Worm (Caenorhabditis elegans): ENCODE results near the gene clp-4.
A peak's percentile ranks its signal among the peaks of the same experiment; 100 is the strongest.

The clp-4 gene

DNA sequence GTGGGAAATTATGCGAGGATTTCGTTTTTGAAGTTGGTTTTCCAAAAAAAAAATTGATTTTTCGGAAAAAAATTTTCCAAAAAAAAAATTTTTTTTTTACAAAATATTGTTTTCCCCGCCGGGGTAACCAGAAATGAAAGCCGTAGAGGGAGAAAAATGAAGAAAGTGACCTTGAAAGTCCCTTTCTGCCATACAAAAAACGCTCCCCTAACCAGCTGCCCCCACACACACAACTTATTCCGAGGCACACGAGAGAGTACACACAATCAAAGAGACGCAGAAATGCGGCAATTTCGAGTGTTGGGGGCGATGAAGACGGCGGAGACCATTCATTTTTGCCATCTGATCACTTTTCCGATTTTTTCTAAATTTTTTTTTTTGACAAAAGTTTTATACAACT lies 35.8 kb upstream of the clp-4 start:
- no peak for TF ChIP-seq alr-1 (tag; optimal IDR thresholded peaks at IDR 0.05; ENCODE audit: borderline replicate concordance)
- TF ChIP-seq lin-13 (GFP tag; optimal IDR thresholded peaks at IDR 0.05) = peak; percentile 40
- peak in 1 of 6 experiments; percentile 64 for TF ChIP-seq elt-3 (tag; optimal IDR thresholded peaks at IDR 0.05)
- TF ChIP-seq mab-9 (GFP tag; IDR thresholded peaks at IDR 0.05) = no peak
- peak in 1 of 2 experiments; percentile 38 for TF ChIP-seq efl-1 (optimal IDR thresholded peaks at IDR 0.05)
- TF ChIP-seq efl-1 (GFP tag; optimal IDR thresholded peaks at IDR 0.05 in 1 of 2) = peak; percentile 11 to 91
- no peak for TF ChIP-seq nhr-11 (tag; optimal IDR thresholded peaks at IDR 0.05)
- no peak for TF ChIP-seq nhr-19 (GFP tag; conservative IDR thresholded peaks at IDR 0.05)
- no peak for TF ChIP-seq nhr-84 (tag; optimal IDR thresholded peaks at IDR 0.05)
- peak; percentile 45 for TF ChIP-seq snu-23 (GFP tag; optimal IDR thresholded peaks at IDR 0.05)
- TF ChIP-seq nhr-77 (tag; optimal IDR thresholded peaks at IDR 0.05) = no peak
- TF ChIP-seq ama-1 (optimal IDR thresholded peaks at IDR 0.05) = no peak
- TF ChIP-seq skn-1 (tag; optimal IDR thresholded peaks at IDR 0.05) = peak; percentile 40
- TF ChIP-seq dpl-1 (GFP tag; optimal IDR thresholded peaks at IDR 0.05) = peak; percentile 3 to 47 (median 32)
- TF ChIP-seq unc-130 (tag; optimal IDR thresholded peaks at IDR 0.05) = no peak
- no peak for TF ChIP-seq nhr-71 (tag; optimal IDR thresholded peaks at IDR 0.05)
- no peak for TF ChIP-seq snpc-4 (tag; optimal IDR thresholded peaks at IDR 0.05)
- TF ChIP-seq ztf-4 (tag; optimal IDR thresholded peaks at IDR 0.05) = no peak
- TF ChIP-seq jun-1 (tag; optimal IDR thresholded peaks at IDR 0.05) = no peak
- no peak for TF ChIP-seq fkh-10 (GFP tag; optimal IDR thresholded peaks at IDR 0.05)
- TF ChIP-seq C04F5.9 (tag; optimal IDR thresholded peaks at IDR 0.05) = no peak
- no peak for TF ChIP-seq egl-27 (tag; optimal IDR thresholded peaks at IDR 0.05)
- TF ChIP-seq ets-5 (GFP tag; IDR thresholded peaks at IDR 0.05) = no peak
- peak; percentile 69 for TF ChIP-seq pag-3 (tag; optimal IDR thresholded peaks at IDR 0.05; ENCODE audit: borderline replicate concordance, insufficient read depth)
- TF ChIP-seq egl-13 (tag; optimal IDR thresholded peaks at IDR 0.05) = no peak
- no peak for TF ChIP-seq rnt-1 (tag; optimal IDR thresholded peaks at IDR 0.05)
- peak in 1 of 2 experiments; percentile 23 for TF ChIP-seq lsy-2 (tag; optimal IDR thresholded peaks at IDR 0.05)
- no peak for TF ChIP-seq hpl-2 (GFP tag; optimal IDR thresholded peaks at IDR 0.05)
- no peak for TF ChIP-seq vab-15 (tag; optimal IDR thresholded peaks at IDR 0.05)
- TF ChIP-seq efl-3 (GFP tag; optimal IDR thresholded peaks at IDR 0.05) = no peak
- peak; percentile 97 for TF ChIP-seq blmp-1 (tag; optimal IDR thresholded peaks at IDR 0.05)
- peak in 1 of 2 experiments; percentile 12 for TF ChIP-seq mdl-1 (tag; optimal IDR thresholded peaks at IDR 0.05)
- TF ChIP-seq nhr-85 (tag) = peak; percentile 66
- no peak for TF ChIP-seq mef-2 (tag; optimal IDR thresholded peaks at IDR 0.05)
- no peak for TF ChIP-seq fos-1 (tag; optimal IDR thresholded peaks at IDR 0.05)
- no peak for TF ChIP-seq pax-3 (tag; optimal IDR thresholded peaks at IDR 0.05)
- peak in 1 of 2 experiments; percentile 60 for TF ChIP-seq lin-35 (GFP tag; optimal IDR thresholded peaks at IDR 0.05)
- TF ChIP-seq nhr-20 (tag; optimal IDR thresholded peaks at IDR 0.05) = peak; percentile 6
- no peak for TF ChIP-seq zag-1 (tag; optimal IDR thresholded peaks at IDR 0.05)
- no peak for TF ChIP-seq zip-4 (GFP tag; optimal IDR thresholded peaks at IDR 0.05)
- no peak for TF ChIP-seq C16A3.4 (tag; optimal IDR thresholded peaks at IDR 0.05)
- TF ChIP-seq ceh-88 (GFP tag; IDR thresholded peaks at IDR 0.05) = no peak
- no peak for TF ChIP-seq ces-1 (GFP tag; optimal IDR thresholded peaks at IDR 0.05)
- no peak for TF ChIP-seq nhr-28 (tag; optimal IDR thresholded peaks at IDR 0.05)
- TF ChIP-seq ceh-82 (tag; optimal IDR thresholded peaks at IDR 0.05) = no peak
- TF ChIP-seq mep-1 (tag; optimal IDR thresholded peaks at IDR 0.05) = peak; percentile 20
- TF ChIP-seq tlp-1 (tag; optimal IDR thresholded peaks at IDR 0.05) = no peak
